Worm (Caenorhabditis elegans) whole organism, L4/young adult: ENCODE results near the gene srbc-20.

Source experiments
- dao-5 ChIP-seq: sonication (generic microtip); optimal IDR thresholded peaks from 2 replicates; lab custom pipeline; 2016; ENCODE audit warnings: missing genotype, missing genetic modification characterization, moderate library complexity, missing compliant biosample characterization
- him-1 ChIP-seq: sonication (generic microtip); optimal IDR thresholded peaks from 2 replicates; lab custom pipeline; 2016; ENCODE audit warnings: missing genotype, missing genetic modification reagents, missing genetic modification characterization, missing compliant biosample characterization

ce11 chrV:2122517-2122916 lies 24.4 kb upstream of the srbc-20 start, which contains the start of gene F22F7.2:
- no peak for TF ChIP-seq dao-5 (tag; lab: Kevin White, UChicago)
- TF ChIP-seq him-1 = no peak
